Worm (Caenorhabditis elegans): ENCODE data around the gene K07C11.7.

Gene K07C11.7

ce11 chrV:8221083-8221538 is 7.3 kb upstream of the K07C11.7 start, which contains the start of the genes cogc-6 and air-1:
Gene cogc-6, minus strand, starts transcription at chrV:8221316.
Gene air-1, plus strand, starts transcription at chrV:8221488.
- TF ChIP-seq F13H6.1 (tag; optimal IDR thresholded peaks at IDR 0.05) = no peak
- TF ChIP-seq sdc-2 (tag; optimal IDR thresholded peaks at IDR 0.05) = no peak
- TF ChIP-seq unc-86 (tag; optimal IDR thresholded peaks at IDR 0.05) = no peak
- no peak for TF ChIP-seq tbx-2 (tag; optimal IDR thresholded peaks at IDR 0.05)
- no peak for TF ChIP-seq che-1 (tag; optimal IDR thresholded peaks at IDR 0.05)
- no peak for TF ChIP-seq dve-1 (tag; optimal IDR thresholded peaks at IDR 0.05)
- no peak for TF ChIP-seq fkh-6 (tag; optimal IDR thresholded peaks at IDR 0.05)
- no peak for TF ChIP-seq ztf-16 (tag; optimal IDR thresholded peaks at IDR 0.05)
- no peak for TF ChIP-seq ceh-14 (tag; optimal IDR thresholded peaks at IDR 0.05)
- TF ChIP-seq elt-2 (tag; optimal IDR thresholded peaks at IDR 0.05) = no peak
- TF ChIP-seq nfya-1 (tag; optimal IDR thresholded peaks at IDR 0.05) = no peak
- TF ChIP-seq elt-4 (tag; optimal IDR thresholded peaks at IDR 0.05) = no peak
- no peak for TF ChIP-seq dmd-4 (tag; optimal IDR thresholded peaks at IDR 0.05; ENCODE audit: borderline replicate concordance)

- no peak for TF ChIP-seq unc-42 (tag; optimal IDR thresholded peaks at IDR 0.05)
- TF ChIP-seq hlh-15 (tag; optimal IDR thresholded peaks at IDR 0.05) = no peak
- no peak for TF ChIP-seq pqm-1 (tag; optimal IDR thresholded peaks at IDR 0.05)
- no peak for TF ChIP-seq tbx-7 (tag; optimal IDR thresholded peaks at IDR 0.05)
- TF ChIP-seq ceh-9 (tag; optimal IDR thresholded peaks at IDR 0.05) = no peak
- no peak for TF ChIP-seq ceh-19 (GFP tag; optimal IDR thresholded peaks at IDR 0.05)
- no peak for TF ChIP-seq dmd-4 (tag; optimal IDR thresholded peaks at IDR 0.05; ENCODE audit: borderline replicate concordance)
- TF ChIP-seq ceh-2 (tag; optimal IDR thresholded peaks at IDR 0.05) = no peak
- TF ChIP-seq tbx-2 (tag; optimal IDR thresholded peaks at IDR 0.05) = no peak
- TF ChIP-seq elt-4 (tag; optimal IDR thresholded peaks at IDR 0.05) = no peak
- TF ChIP-seq hlh-6 (tag; optimal IDR thresholded peaks at IDR 0.05) = no peak
- TF ChIP-seq ztf-16 (tag; optimal IDR thresholded peaks at IDR 0.05) = no peak
- TF ChIP-seq ceh-6 (GFP tag; optimal IDR thresholded peaks at IDR 0.05) = no peak
- no peak for TF ChIP-seq K02D7.2 (tag; optimal IDR thresholded peaks at IDR 0.05)
- TF ChIP-seq fax-1 (tag; optimal IDR thresholded peaks at IDR 0.05) = no peak
- no peak for TF ChIP-seq elt-2 (tag; optimal IDR thresholded peaks at IDR 0.05)
- TF ChIP-seq sdc-2 (tag; optimal IDR thresholded peaks at IDR 0.05) = no peak
- no peak for TF ChIP-seq C08G9.2 (tag; optimal IDR thresholded peaks at IDR 0.05)
- no peak for TF ChIP-seq pros-1 (tag; optimal IDR thresholded peaks at IDR 0.05)
- TF ChIP-seq pha-4 (tag; optimal IDR thresholded peaks at IDR 0.05) = no peak
These were observed 5.8 kb upstream of the K07C11.7 start for ce11 chrV:8219550-8219949.

- TF ChIP-seq Y22D7AL.16 (tag; optimal IDR thresholded peaks at IDR 0.05) = no peak
- peak; percentile 51 for TF ChIP-seq ceh-48 (tag; optimal IDR thresholded peaks at IDR 0.05)
- TF ChIP-seq ets-4 (tag; optimal IDR thresholded peaks at IDR 0.05) = no peak
These were observed 4.0 kb upstream of the K07C11.7 start, which contains the start of gene K07C11.8 for ce11 chrV:8217661-8218265. Gene K07C11.8, minus strand, starts transcription at chrV:8217884.

ce11 chrV:8217118-8217517 is 3.4 kb upstream of the K07C11.7 start:
- no peak for TF ChIP-seq dve-1 (tag; optimal IDR thresholded peaks at IDR 0.05)
- peak; percentile 87 for TF ChIP-seq elt-2 (tag; optimal IDR thresholded peaks at IDR 0.05)

ce11 chrV:8215158-8215557 is 1.4 kb upstream of the K07C11.7 start:
- TF ChIP-seq dmd-4 (tag; optimal IDR thresholded peaks at IDR 0.05; ENCODE audit: borderline replicate concordance) = no peak
- TF ChIP-seq ceh-19 (GFP tag; optimal IDR thresholded peaks at IDR 0.05) = no peak

- TF ChIP-seq ceh-19 (GFP tag; optimal IDR thresholded peaks at IDR 0.05) (no peak), elt-2 (tag; optimal IDR thresholded peaks at IDR 0.05) (peak; percentile 16)
These were observed 952 bp downstream of the K07C11.7 start for ce11 chrV:8212816-8213215.
